Worm (Caenorhabditis elegans) whole organism, late embryonic: ENCODE data around the gene tbb-4.

Source experiments
- C08G9.2 ChIP-seq: sonication (generic microtip); optimal IDR thresholded peaks from 2 replicates; lab custom pipeline; 2016; ENCODE audit warnings: mild to moderate bottlenecking, missing genetic modification characterization, moderate library complexity, missing compliant biosample characterization
- C38D4.7 ChIP-seq: fragments of 200-800 bp; sonication (Bioruptor generic); optimal IDR thresholded peaks from 2 replicates; lab custom pipeline; 2018; ENCODE audit warnings: mild to moderate bottlenecking, missing genetic modification characterization, moderate library complexity, missing compliant biosample characterization
- K02D7.2 ChIP-seq: sonication (generic microtip); optimal IDR thresholded peaks from 2 replicates; lab custom pipeline; 2017; ENCODE audit warnings: mild to moderate bottlenecking, missing genetic modification characterization, missing compliant biosample characterization
- Y22D7AL.16 ChIP-seq: sonication (generic microtip); optimal IDR thresholded peaks from 2 replicates; lab custom pipeline; 2016; ENCODE audit warnings: missing genetic modification characterization, missing compliant biosample characterization
- ahr-1 ChIP-seq: sonication (generic microtip); optimal IDR thresholded peaks from 2 replicates; lab custom pipeline; 2016; ENCODE audit warnings: missing genetic modification characterization, missing compliant biosample characterization
- ama-1 ChIP-seq: fragments of 150-350 bp; optimal IDR thresholded peaks from 2 replicates; lab custom pipeline; 2014
- ceh-19 ChIP-seq: fragments of 200-800 bp; sonication (Bioruptor generic); optimal IDR thresholded peaks from 2 replicates; lab custom pipeline; 2018; ENCODE audit warnings: mild to moderate bottlenecking, missing genetic modification characterization, missing compliant biosample characterization
- ceh-22 ChIP-seq: sonication (generic microtip); optimal IDR thresholded peaks from 2 replicates; lab custom pipeline; 2017; ENCODE audit warnings: missing biosample characterization, missing genetic modification characterization
- ceh-24 ChIP-seq: sonication (generic microtip); optimal IDR thresholded peaks from 2 replicates; lab custom pipeline; 2016; ENCODE audit warnings: mild to moderate bottlenecking, missing genetic modification characterization, missing compliant biosample characterization
- ceh-31 ChIP-seq: sonication (generic microtip); optimal IDR thresholded peaks from 2 replicates; lab custom pipeline; 2016; ENCODE audit warnings: missing genetic modification characterization, missing compliant biosample characterization
- ceh-9 ChIP-seq: sonication (generic microtip); optimal IDR thresholded peaks from 2 replicates; lab custom pipeline; 2016; ENCODE audit warnings: mild to moderate bottlenecking, missing genetic modification characterization, inconsistent platforms, missing compliant biosample characterization
- che-1 ChIP-seq: sonication (generic microtip); optimal IDR thresholded peaks from 2 replicates; lab custom pipeline; 2016; ENCODE audit warnings: mild to moderate bottlenecking, missing genetic modification characterization, missing compliant biosample characterization
- dmd-4 ChIP-seq: sonication (generic microtip); optimal IDR thresholded peaks from 2 replicates; lab custom pipeline; 2016; ENCODE audit warnings: borderline replicate concordance, missing genetic modification characterization, missing compliant biosample characterization
- dve-1 ChIP-seq: sonication (generic microtip); optimal IDR thresholded peaks from 2 replicates; lab custom pipeline; 2017; ENCODE audit warnings: antibody characterized with exemption, mild to moderate bottlenecking, missing genetic modification characterization, missing compliant biosample characterization
- ets-4 ChIP-seq: sonication (generic microtip); optimal IDR thresholded peaks from 2 replicates; lab custom pipeline; 2016; ENCODE audit warnings: missing genetic modification characterization, missing compliant biosample characterization
- eyg-1 ChIP-seq: sonication (generic microtip); optimal IDR thresholded peaks from 2 replicates; lab custom pipeline; 2016; ENCODE audit warnings: missing genotype, missing genetic modification characterization, missing compliant biosample characterization
- fkh-10 ChIP-seq: fragments of 150-350 bp; optimal IDR thresholded peaks from 2 replicates; lab custom pipeline; 2014; ENCODE audit warnings: missing biosample characterization, missing genetic modification reagents, missing genetic modification characterization
- gmeb-2 ChIP-seq: sonication (generic microtip); optimal IDR thresholded peaks from 2 replicates; lab custom pipeline; 2016; ENCODE audit warnings: missing genetic modification characterization, inconsistent platforms, missing compliant biosample characterization
- hlh-13 ChIP-seq: fragments of 200-800 bp; sonication (Bioruptor generic); optimal IDR thresholded peaks from 2 replicates; lab custom pipeline; 2018; ENCODE audit warnings: mild to moderate bottlenecking, missing genetic modification characterization, missing compliant biosample characterization
- hlh-15 ChIP-seq: sonication (generic microtip); optimal IDR thresholded peaks from 2 replicates; lab custom pipeline; 2016; ENCODE audit warnings: missing genetic modification characterization, missing compliant biosample characterization
- hlh-30 ChIP-seq: sonication (generic microtip); optimal IDR thresholded peaks from 2 replicates; lab custom pipeline; 2017; ENCODE audit warnings: antibody characterized with exemption, missing genetic modification characterization, missing compliant biosample characterization; ENCODE audit not compliant: insufficient read depth
- lim-6 ChIP-seq: sonication (generic microtip); optimal IDR thresholded peaks from 2 replicates; lab custom pipeline; 2016; ENCODE audit warnings: missing genetic modification characterization, missing compliant biosample characterization
- lin-11 ChIP-seq: fragments of 200-800 bp; sonication (Bioruptor generic); optimal IDR thresholded peaks from 2 replicates; lab custom pipeline; 2018; ENCODE audit warnings: mild to moderate bottlenecking, missing genetic modification characterization, missing compliant biosample characterization
- madf-2 ChIP-seq: sonication (generic microtip); optimal IDR thresholded peaks from 2 replicates; lab custom pipeline; 2017; ENCODE audit warnings: missing genetic modification characterization, missing compliant biosample characterization
- nhr-232 ChIP-seq: sonication (generic microtip); optimal IDR thresholded peaks from 2 replicates; lab custom pipeline; 2016; ENCODE audit warnings: missing genetic modification characterization, missing compliant biosample characterization
- npax-4 ChIP-seq: sonication (generic microtip); optimal IDR thresholded peaks from 2 replicates; lab custom pipeline; 2016; ENCODE audit warnings: missing genetic modification characterization, missing compliant biosample characterization
- pat-9 ChIP-seq: fragments of 200-800 bp; sonication (Bioruptor generic); optimal IDR thresholded peaks from 2 replicates; lab custom pipeline; 2018; ENCODE audit warnings: mild to moderate bottlenecking, missing genetic modification characterization, moderate library complexity, missing compliant biosample characterization
- pax-1 ChIP-seq: fragments of 150-350 bp; optimal IDR thresholded peaks from 2 replicates; lab custom pipeline; 2014; ENCODE audit warnings: missing biosample characterization, missing genetic modification characterization
- rnt-1 ChIP-seq: sonication (generic microtip); optimal IDR thresholded peaks from 2 replicates; lab custom pipeline; 2016; ENCODE audit warnings: missing genetic modification characterization, missing compliant biosample characterization
- sdc-2 ChIP-seq: sonication (generic microtip); optimal IDR thresholded peaks from 2 replicates; lab custom pipeline; 2016; ENCODE audit warnings: missing genotype, missing genetic modification characterization, missing compliant biosample characterization
- sox-4 ChIP-seq: sonication (generic microtip); optimal IDR thresholded peaks from 2 replicates; lab custom pipeline; 2017; ENCODE audit warnings: mild to moderate bottlenecking, missing genetic modification characterization, inconsistent platforms, missing compliant biosample characterization
- tbx-2 ChIP-seq: sonication (generic microtip); optimal IDR thresholded peaks from 2 replicates; lab custom pipeline; 2016; ENCODE audit warnings: missing genetic modification characterization, missing compliant biosample characterization
- ttx-3 ChIP-seq: sonication (generic microtip); optimal IDR thresholded peaks from 2 replicates; lab custom pipeline; 2016; ENCODE audit warnings: missing genetic modification reagents, missing genetic modification characterization, missing compliant biosample characterization
- unc-3 ChIP-seq, 2 experiments: fragments of 200-800 bp in 1 of 2; sonication (Bioruptor generic) in 1 of 2; sonication (generic microtip) in 1 of 2; conservative IDR thresholded peaks in 1 of 2; optimal IDR thresholded peaks in 1 of 2; 2 replicates each; pipeline versions ENCODE4 v1.3.6 to Lab custom; 2016 to 2022; ENCODE audit warnings: missing compliant biosample characterization in 2 of 2, missing genetic modification characterization in 2 of 2, missing genetic modification reagents in 1 of 2
- unc-42 ChIP-seq: sonication (generic microtip); optimal IDR thresholded peaks from 2 replicates; lab custom pipeline; 2016; ENCODE audit warnings: missing genotype, missing genetic modification characterization, missing compliant biosample characterization
- unc-55 ChIP-seq: sonication (generic microtip); optimal IDR thresholded peaks from 2 replicates; lab custom pipeline; 2017; ENCODE audit warnings: missing biosample characterization, missing genetic modification reagents, missing genetic modification characterization
- ztf-16 ChIP-seq: sonication (generic microtip); optimal IDR thresholded peaks from 2 replicates; lab custom pipeline; 2017; ENCODE audit warnings: missing genetic modification characterization, missing compliant biosample characterization

The tbb-4 gene

DNA sequence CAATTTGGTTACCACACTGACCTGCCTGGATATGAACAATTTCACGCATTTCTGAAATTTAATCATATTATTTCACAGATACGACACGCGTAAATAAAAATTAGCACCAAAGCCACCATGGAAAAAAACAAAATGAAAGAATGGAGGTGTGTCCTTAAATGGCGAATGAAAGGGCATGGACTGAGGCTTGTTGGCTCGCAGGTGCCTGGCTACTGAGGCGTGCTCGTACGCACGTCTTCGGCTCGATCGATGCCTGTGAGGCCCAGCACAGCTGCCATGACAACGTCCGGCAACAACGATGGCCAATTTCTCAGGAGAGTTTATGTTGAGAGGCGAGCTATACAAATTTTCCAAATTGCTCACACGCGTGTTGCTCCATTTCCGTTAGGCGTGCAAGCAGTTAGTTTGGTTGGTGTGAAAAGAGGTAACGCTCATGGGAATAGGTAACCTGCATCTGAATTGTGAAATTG lies at the start of gene tbb-4:
tbb-4 (minus strand) TSS at position 51 of the 470 bp plus-strand sequence.
- TF ChIP-seq nhr-232 (tag; lab: Kevin White, UChicago) = no peak
- TF ChIP-seq rnt-1 = no peak
- no peak for TF ChIP-seq ceh-19
- TF ChIP-seq sox-4 (tag; lab: Kevin White, UChicago) = no peak
- no peak for TF ChIP-seq unc-55
- TF ChIP-seq, all 69 proteins: peak for 0

DNA sequence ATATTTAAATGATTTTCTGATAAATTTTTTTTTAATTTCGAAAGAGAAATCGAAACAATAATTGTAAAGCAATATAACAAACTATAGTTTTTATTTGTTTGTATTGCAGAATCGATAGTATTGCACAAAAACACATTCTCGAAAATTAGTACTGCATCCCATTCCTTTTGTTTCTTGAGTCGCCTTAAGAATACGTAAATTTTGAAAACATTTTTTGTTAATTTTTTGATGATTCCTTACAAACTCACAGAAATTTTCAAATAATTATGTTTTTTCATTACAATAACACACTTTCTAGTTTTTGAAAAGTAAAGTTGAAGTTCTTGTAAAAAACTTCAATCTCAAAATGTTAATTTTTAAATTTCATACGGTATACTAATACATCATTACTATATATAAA lies 49.5 kb upstream of the tbb-4 start:
- TF ChIP-seq pat-9 (tag; lab: Kevin White, UChicago) (no peak), che-1 (tag; lab: Kevin White, UChicago) (no peak)

DNA sequence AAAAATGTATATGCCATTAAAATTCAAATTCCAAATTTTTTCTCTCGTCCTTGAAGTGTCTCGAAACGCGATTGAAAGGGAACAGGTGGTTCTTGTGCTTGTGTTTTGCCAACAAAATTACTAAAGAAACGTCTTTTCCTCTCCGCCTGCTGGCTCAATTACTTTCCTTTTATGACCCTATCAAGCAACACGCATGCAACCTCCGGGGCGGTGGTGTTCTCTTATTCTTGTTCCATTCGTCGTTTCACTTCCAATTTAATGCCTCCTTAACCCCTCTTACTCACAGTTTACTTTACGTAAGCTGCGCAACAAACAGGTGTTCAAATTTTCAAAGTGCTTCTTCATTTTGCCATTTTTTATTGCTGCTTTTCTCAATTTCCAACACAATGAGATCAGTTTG lies 47.1 kb upstream of the tbb-4 start:
- TF ChIP-seq ama-1 (no peak), npax-4 (tag; lab: Kevin White, UChicago) (no peak), ttx-3 (tag; lab: Kevin White, UChicago) (no peak), pax-1 (no peak), gmeb-2 (tag; lab: Kevin White, UChicago) (no peak), ztf-16 (no peak), ceh-31 (tag; lab: Kevin White, UChicago) (no peak), lim-6 (no peak)
- TF ChIP-seq, all 69 proteins: peak for 0

DNA sequence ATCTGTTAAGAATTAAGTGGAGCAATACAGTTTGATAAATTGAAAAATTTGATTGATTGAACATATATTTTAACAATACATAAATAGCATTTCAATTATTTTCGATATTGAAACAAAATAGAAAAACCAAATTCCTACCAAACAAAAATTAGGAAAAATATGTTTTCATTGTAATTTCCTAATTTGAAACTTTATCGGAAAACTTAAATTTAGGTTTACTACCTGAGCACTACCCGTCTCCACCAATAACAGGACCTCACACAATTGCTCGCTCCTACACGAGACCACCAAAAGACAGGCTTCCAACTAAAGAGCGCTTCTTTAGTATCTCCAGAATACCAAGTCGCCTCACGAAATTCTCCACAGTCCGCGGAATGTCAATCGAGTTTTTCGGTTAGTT lies 40.1 kb upstream of the tbb-4 start:
- TF ChIP-seq ttx-3 (tag; lab: Kevin White, UChicago) (no peak), unc-3 (GFP tag; conservative IDR thresholded peaks at IDR 0.05; lab: Robert Waterston, UW) (no peak), unc-3 (tag; optimal IDR thresholded peaks at IDR 0.05; lab: Kevin White, UChicago) (no peak), rnt-1 (no peak), C08G9.2 (tag; lab: Kevin White, UChicago) (no peak), dve-1 (tag; lab: Kevin White, UChicago) (no peak), dmd-4 (tag; lab: Kevin White, UChicago) (no peak), unc-42 (tag; lab: Kevin White, UChicago) (no peak), tbx-2 (tag; lab: Kevin White, UChicago) (no peak), lin-11 (tag; lab: Kevin White, UChicago) (no peak), Y22D7AL.16 (tag; lab: Kevin White, UChicago) (no peak), ceh-9 (tag; lab: Kevin White, UChicago) (no peak), hlh-13 (GFP tag; lab: Kevin White, UChicago) (no peak), ahr-1 (tag; lab: Kevin White, UChicago) (no peak)

DNA sequence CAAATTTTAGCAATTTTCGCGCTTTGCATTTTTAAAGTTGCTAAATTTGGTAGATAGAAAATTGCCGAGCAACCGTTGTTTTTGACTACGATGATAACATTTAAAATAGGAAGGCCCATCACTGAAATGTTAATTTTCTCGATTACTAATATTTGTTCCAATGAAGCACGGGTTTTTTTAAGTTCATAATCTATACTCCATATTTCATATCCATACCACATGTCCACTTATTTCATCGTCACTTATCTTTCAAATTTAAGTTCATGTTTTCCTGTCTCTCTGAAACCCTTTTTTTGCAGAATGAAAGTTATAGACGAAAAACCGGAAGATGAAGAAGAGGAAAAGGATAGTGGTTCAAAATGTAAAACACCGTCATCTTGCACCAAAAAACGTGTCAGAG lies 35.5 kb upstream of the tbb-4 start, which contains the start of gene gap-2:
gap-2 (plus strand) TSS at position 301 of the 400 bp plus-strand sequence.
- TF ChIP-seq ets-4 (tag; lab: Kevin White, UChicago) (no peak), eyg-1 (tag; lab: Kevin White, UChicago) (no peak), rnt-1 (no peak), K02D7.2 (no peak), C38D4.7 (GFP tag; lab: Kevin White, UChicago) (no peak), ceh-24 (tag; lab: Kevin White, UChicago) (no peak), sdc-2 (tag; lab: Kevin White, UChicago) (no peak), madf-2 (tag; lab: Kevin White, UChicago) (no peak), nhr-232 (tag; lab: Kevin White, UChicago) (no peak), ceh-22 (tag; lab: Kevin White, UChicago) (no peak), hlh-30 (tag; lab: Kevin White, UChicago) (no peak), npax-4 (tag; lab: Kevin White, UChicago) (no peak), unc-3 (GFP tag; conservative IDR thresholded peaks at IDR 0.05; lab: Robert Waterston, UW) (no peak), unc-3 (tag; optimal IDR thresholded peaks at IDR 0.05; lab: Kevin White, UChicago) (no peak), fkh-10 (GFP tag; lab: Kevin White, UChicago) (no peak), che-1 (tag; lab: Kevin White, UChicago) (no peak), dmd-4 (tag; lab: Kevin White, UChicago) (no peak), hlh-15 (tag; lab: Kevin White, UChicago) (no peak)
